Worm (Caenorhabditis elegans) whole organism, L4 larva: ENCODE data around the gene srw-90.

ENCODE experiments used
- D1046.2 ChIP-seq: fragments of 200-800 bp; sonication (Bioruptor generic); IDR thresholded peaks from 2 replicates; pipeline ENCODE4 v1.3.6; 2022; ENCODE audit warnings: missing genetic modification characterization, missing compliant biosample characterization
- F26F4.8 ChIP-seq: fragments of 200-800 bp; sonication (Bioruptor generic); conservative IDR thresholded peaks from 2 replicates; pipeline ENCODE4 v1.3.6; 2022; ENCODE audit warnings: missing genetic modification characterization, missing compliant biosample characterization
- F37D6.2 ChIP-seq: sonication (generic microtip); optimal IDR thresholded peaks from 2 replicates; lab custom pipeline; 2016; ENCODE audit warnings: mild to moderate bottlenecking, missing genetic modification characterization, missing compliant biosample characterization
- Y105C5A.15 ChIP-seq: fragments of 200-800 bp; sonication (Bioruptor generic); IDR thresholded peaks from 2 replicates; pipeline ENCODE4 v1.3.6; 2022; ENCODE audit warnings: missing genetic modification characterization, missing compliant biosample characterization
- Y5F2A.4 ChIP-seq: fragments of 200-800 bp; sonication (Bioruptor generic); optimal IDR thresholded peaks from 2 replicates; lab custom pipeline; 2018; ENCODE audit warnings: mild to moderate bottlenecking, missing genetic modification characterization, missing compliant biosample characterization
- Y75B8A.6 ChIP-seq: fragments of 200-800 bp; sonication (Bioruptor generic); IDR thresholded peaks from 2 replicates; pipeline ENCODE4 v1.3.6; 2022; ENCODE audit warnings: missing genetic modification reagents, missing genetic modification characterization, missing compliant biosample characterization
- ZK337.2 ChIP-seq: fragments of 200-800 bp; sonication (Bioruptor generic); IDR thresholded peaks from 2 replicates; pipeline ENCODE4 v1.3.6; 2022; ENCODE audit warnings: missing genetic modification reagents, missing genetic modification characterization, missing compliant biosample characterization
- ZK546.5 ChIP-seq, 2 experiments: sonication (generic microtip); optimal IDR thresholded peaks; 2 replicates each; lab custom pipeline; 2017; ENCODE audit warnings: missing biosample characterization in 2 of 2, missing genetic modification characterization in 2 of 2
- ama-1 ChIP-seq: fragments of 150-350 bp; optimal IDR thresholded peaks from 2 replicates; lab custom pipeline; 2014; ENCODE audit warnings: inconsistent platforms, mixed read lengths
- arid-1 ChIP-seq: fragments of 200-800 bp; sonication (Bioruptor generic); conservative IDR thresholded peaks from 2 replicates; pipeline ENCODE4 v1.3.6; 2022; ENCODE audit warnings: missing genetic modification reagents, missing genetic modification characterization, missing compliant biosample characterization
- attf-4 ChIP-seq: sonication (generic microtip); optimal IDR thresholded peaks from 3 replicates; lab custom pipeline; 2017; ENCODE audit warnings: missing biosample characterization, missing genetic modification characterization
- ceh-20 ChIP-seq: fragments of 200-800 bp; sonication (Bioruptor generic); IDR thresholded peaks from 2 replicates; pipeline ENCODE4 v1.3.6; 2022; ENCODE audit warnings: missing genetic modification reagents, missing genetic modification characterization, missing compliant biosample characterization
- ctbp-1 ChIP-seq: fragments of 200-800 bp; sonication (Bioruptor generic); IDR thresholded peaks from 2 replicates; pipeline ENCODE4 v1.3.6; 2022; ENCODE audit warnings: missing genetic modification reagents, missing genetic modification characterization, missing compliant biosample characterization
- daf-8 ChIP-seq: fragments of 200-800 bp; sonication (Bioruptor generic); IDR thresholded peaks from 2 replicates; pipeline ENCODE4 v1.3.6; 2022; ENCODE audit warnings: missing genetic modification characterization, missing compliant biosample characterization
- dmd-8 ChIP-seq: fragments of 200-800 bp; sonication (Bioruptor generic); IDR thresholded peaks from 2 replicates; pipeline ENCODE4 v1.3.6; 2022; ENCODE audit warnings: missing genetic modification characterization, missing compliant biosample characterization
- egl-27 ChIP-seq: sonication (generic microtip); optimal IDR thresholded peaks from 3 replicates; lab custom pipeline; 2017; ENCODE audit warnings: missing biosample characterization, missing genetic modification reagents, missing genetic modification characterization
- egl-43 ChIP-seq: fragments of 200-800 bp; sonication (Bioruptor generic); IDR thresholded peaks from 2 replicates; pipeline ENCODE4 v1.3.6; 2022; ENCODE audit warnings: missing genetic modification reagents, missing genetic modification characterization, missing compliant biosample characterization
- gei-8 ChIP-seq: fragments of 200-800 bp; sonication (Bioruptor generic); optimal IDR thresholded peaks from 2 replicates; lab custom pipeline; 2018; ENCODE audit warnings: mild to moderate bottlenecking, missing genetic modification characterization, missing compliant biosample characterization
- hlh-11 ChIP-seq: fragments of 200-800 bp; sonication (Bioruptor generic); optimal IDR thresholded peaks from 2 replicates; lab custom pipeline; 2018; ENCODE audit warnings: mild to moderate bottlenecking, missing genetic modification characterization, missing compliant biosample characterization
- hlh-30 ChIP-seq: sonication (generic microtip); optimal IDR thresholded peaks from 2 replicates; lab custom pipeline; 2017; ENCODE audit warnings: antibody characterized with exemption, mild to moderate bottlenecking, missing genetic modification characterization, missing compliant biosample characterization; ENCODE audit not compliant: insufficient read depth
- jun-1 ChIP-seq: fragments of 150-350 bp; optimal IDR thresholded peaks from 2 replicates; lab custom pipeline; 2014; ENCODE audit warnings: missing biosample characterization, missing genetic modification reagents, missing genetic modification characterization
- lim-7 ChIP-seq: fragments of 200-800 bp; sonication (Bioruptor generic); IDR thresholded peaks from 2 replicates; pipeline ENCODE4 v1.3.6; 2022; ENCODE audit warnings: missing genetic modification characterization, missing compliant biosample characterization
- lin-13 ChIP-seq: fragments of 150-350 bp; optimal IDR thresholded peaks from 2 replicates; lab custom pipeline; 2014; ENCODE audit warnings: missing biosample characterization, missing genetic modification reagents, missing genetic modification characterization
- lin-15B ChIP-seq: fragments of 150-350 bp; sonication (generic microtip); optimal IDR thresholded peaks from 3 replicates; lab custom pipeline; 2014; ENCODE audit warnings: missing biosample characterization, missing genetic modification characterization
- lin-38 ChIP-seq: fragments of 200-800 bp; sonication (Bioruptor generic); IDR thresholded peaks from 2 replicates; pipeline ENCODE4 v1.3.6; 2022; ENCODE audit warnings: missing genetic modification reagents, missing genetic modification characterization, missing compliant biosample characterization
- mep-1 ChIP-seq: fragments of 150-350 bp; sonication (generic microtip); optimal IDR thresholded peaks from 3 replicates; lab custom pipeline; 2014; ENCODE audit warnings: missing biosample characterization, missing genetic modification characterization
- mxl-3 ChIP-seq: fragments of 200-800 bp; sonication (Bioruptor generic); optimal IDR thresholded peaks from 2 replicates; lab custom pipeline; 2018; ENCODE audit warnings: mild to moderate bottlenecking, missing genetic modification characterization, missing compliant biosample characterization
- nhr-102 ChIP-seq: sonication (generic microtip); optimal IDR thresholded peaks from 2 replicates; lab custom pipeline; 2016; ENCODE audit warnings: mild to moderate bottlenecking, missing genetic modification characterization, moderate library complexity, missing compliant biosample characterization
- nhr-111 ChIP-seq: fragments of 200-800 bp; sonication (Bioruptor generic); optimal IDR thresholded peaks from 2 replicates; lab custom pipeline; 2018; ENCODE audit warnings: mild to moderate bottlenecking, missing genetic modification characterization, missing compliant biosample characterization
- nhr-25 ChIP-seq: sonication (generic microtip); optimal IDR thresholded peaks from 2 replicates; lab custom pipeline; 2017; ENCODE audit warnings: missing genetic modification characterization, mild to moderate bottlenecking, missing compliant biosample characterization, antibody characterized with exemption, moderate library complexity, borderline replicate concordance; ENCODE audit not compliant: insufficient read depth
- nhr-41 ChIP-seq: fragments of 200-800 bp; sonication (Bioruptor generic); IDR thresholded peaks from 2 replicates; pipeline ENCODE4 v1.3.6; 2022; ENCODE audit warnings: missing genetic modification reagents, missing genetic modification characterization, missing compliant biosample characterization
- nhr-48 ChIP-seq: sonication (generic microtip); optimal IDR thresholded peaks from 2 replicates; lab custom pipeline; 2016; ENCODE audit warnings: mild to moderate bottlenecking, missing genetic modification characterization, missing compliant biosample characterization
- nhr-6 ChIP-seq: fragments of 150-350 bp; optimal IDR thresholded peaks from 2 replicates; lab custom pipeline; 2014; ENCODE audit warnings: missing biosample characterization, missing genetic modification characterization
- nhr-77 ChIP-seq: fragments of 150-350 bp; optimal IDR thresholded peaks from 2 replicates; lab custom pipeline; 2014; ENCODE audit warnings: missing biosample characterization, missing genetic modification characterization
- php-3 ChIP-seq: fragments of 200-800 bp; sonication (Bioruptor generic); IDR thresholded peaks from 2 replicates; pipeline ENCODE4 v1.3.6; 2022; ENCODE audit warnings: missing genetic modification reagents, missing genetic modification characterization, missing compliant biosample characterization
- pqm-1 ChIP-seq: sonication (generic microtip); optimal IDR thresholded peaks from 2 replicates; lab custom pipeline; 2017; ENCODE audit warnings: missing biosample characterization, missing genetic modification characterization
- sdz-12 ChIP-seq: fragments of 200-800 bp; sonication (Bioruptor generic); optimal IDR thresholded peaks from 2 replicates; lab custom pipeline; 2018; ENCODE audit warnings: mild to moderate bottlenecking, missing genetic modification characterization, missing compliant biosample characterization
- snpc-1.2 ChIP-seq: fragments of 200-800 bp; sonication (Bioruptor generic); IDR thresholded peaks from 2 replicates; pipeline ENCODE4 v1.3.6; 2022; ENCODE audit warnings: missing genetic modification reagents, missing genetic modification characterization, missing compliant biosample characterization
- snpc-4 ChIP-seq: fragments of 150-350 bp; optimal IDR thresholded peaks from 2 replicates; lab custom pipeline; 2014; ENCODE audit warnings: missing biosample characterization, missing genetic modification characterization
- spr-3 ChIP-seq: fragments of 200-800 bp; sonication (Bioruptor generic); optimal IDR thresholded peaks from 2 replicates; lab custom pipeline; 2018; ENCODE audit warnings: mild to moderate bottlenecking, missing genetic modification characterization, missing compliant biosample characterization
- vab-7 ChIP-seq: fragments of 200-800 bp; sonication (Bioruptor generic); IDR thresholded peaks from 2 replicates; pipeline ENCODE4 v1.3.6; 2022; ENCODE audit warnings: missing genetic modification reagents, missing genetic modification characterization, missing compliant biosample characterization
- zag-1 ChIP-seq: fragments of 150-350 bp; optimal IDR thresholded peaks from 2 replicates; lab custom pipeline; 2014; ENCODE audit warnings: missing biosample characterization, missing genetic modification characterization
- ztf-7 ChIP-seq: fragments of 150-350 bp; optimal IDR thresholded peaks from 2 replicates; lab custom pipeline; 2014; ENCODE audit warnings: missing biosample characterization, missing genetic modification characterization

Gene srw-90

DNA sequence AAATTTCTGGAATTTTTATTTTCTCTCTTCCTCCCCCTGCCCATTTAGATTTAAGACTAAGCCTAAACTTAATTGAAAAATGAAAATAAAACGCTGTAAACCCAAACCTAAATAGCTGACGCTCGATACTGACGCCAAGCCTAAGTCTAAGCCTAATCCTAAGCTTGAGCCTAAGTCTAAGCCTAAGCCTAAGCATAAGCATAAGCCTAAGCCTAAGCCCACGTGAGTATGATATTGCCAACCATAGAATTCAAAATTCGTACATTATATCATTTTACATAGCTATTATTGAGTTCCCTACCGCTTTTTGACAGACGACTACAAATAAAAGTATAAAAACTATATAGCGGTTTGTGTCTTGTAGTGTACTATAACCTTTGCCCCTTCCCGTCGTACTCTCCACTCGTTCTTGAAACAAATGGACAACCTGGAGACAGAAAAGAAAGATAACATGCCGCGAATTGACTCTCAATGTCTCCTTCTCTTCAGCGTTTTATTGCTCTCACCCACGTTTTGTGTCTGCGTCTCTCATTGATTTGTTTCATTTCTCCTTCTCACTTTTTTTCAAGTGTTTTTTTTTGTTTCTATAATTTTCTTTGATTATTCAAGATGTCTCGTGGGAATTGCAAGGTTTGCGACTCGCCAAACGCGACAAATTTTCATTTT, 41.5 kb downstream of the srw-90 start, which contains the start of gene nhr-256 (continued):
- TF ChIP-seq ceh-20 (GFP tag; lab: Robert Waterston, UW) (0 out of 2 replicates have a peak, but pooled peaks have one; percentile 49), nhr-41 (GFP tag; lab: Robert Waterston, UW) (0 out of 2 replicates have a peak, but pooled peaks have one; percentile 47), mxl-3 (GFP tag; lab: Kevin White, UChicago) (peak; percentile 67), Y105C5A.15 (no peak), pqm-1 (tag; lab: Kevin White, UChicago) (peak; percentile 72), F26F4.8 (GFP tag; lab: Robert Waterston, UW) (no peak), nhr-77 (tag; lab: Kevin White, UChicago) (peak; percentile 87), nhr-6 (tag; lab: Kevin White, UChicago) (peak; percentile 32)

DNA sequence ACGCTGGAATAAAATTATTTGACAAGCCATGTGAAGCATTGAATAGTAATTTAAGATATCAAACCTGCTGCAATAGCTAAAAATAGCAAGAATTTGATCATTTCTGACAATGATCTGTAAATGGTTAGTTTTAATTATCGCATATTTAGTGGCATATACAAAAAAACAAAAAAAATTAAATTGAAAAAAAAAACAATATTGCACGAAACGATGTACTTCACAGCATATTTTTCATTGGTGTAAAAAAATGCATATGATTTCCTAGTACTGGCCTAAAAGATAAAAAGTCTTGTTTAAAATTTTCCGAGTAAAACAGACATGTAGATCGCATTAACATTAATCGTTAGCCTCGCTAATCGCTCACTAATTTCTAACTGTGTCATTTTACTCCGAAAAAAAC, 47.2 kb downstream of the srw-90 start, which contains the start of gene ZK697.8:
ZK697.8 (minus strand) TSS at position 101 of the 400 bp plus-strand sequence.
- TF ChIP-seq ceh-20 (GFP tag; lab: Robert Waterston, UW) (no peak), snpc-1.2 (GFP tag; lab: Robert Waterston, UW) (no peak), lin-13 (GFP tag; lab: Kevin White, UChicago) (no peak), nhr-111 (GFP tag; lab: Kevin White, UChicago) (no peak), egl-27 (tag; lab: Kevin White, UChicago) (no peak), ZK337.2 (GFP tag; lab: Robert Waterston, UW) (no peak), egl-43 (no peak), hlh-11 (tag; lab: Kevin White, UChicago) (no peak), php-3 (GFP tag; lab: Robert Waterston, UW) (no peak), attf-4 (no peak), dmd-8 (GFP tag; lab: Robert Waterston, UW) (no peak), Y75B8A.6 (GFP tag; lab: Robert Waterston, UW) (no peak), zag-1 (tag; lab: Kevin White, UChicago) (no peak), spr-3 (GFP tag; lab: Kevin White, UChicago) (no peak), F37D6.2 (tag; lab: Kevin White, UChicago) (no peak), F26F4.8 (GFP tag; lab: Robert Waterston, UW) (no peak), ctbp-1 (GFP tag; lab: Robert Waterston, UW) (no peak), ZK546.5 (tag; optimal IDR thresholded peaks at IDR 0.05; lab: Kevin White, UChicago) (no peak), sdz-12 (GFP tag; lab: Kevin White, UChicago) (no peak)

DNA sequence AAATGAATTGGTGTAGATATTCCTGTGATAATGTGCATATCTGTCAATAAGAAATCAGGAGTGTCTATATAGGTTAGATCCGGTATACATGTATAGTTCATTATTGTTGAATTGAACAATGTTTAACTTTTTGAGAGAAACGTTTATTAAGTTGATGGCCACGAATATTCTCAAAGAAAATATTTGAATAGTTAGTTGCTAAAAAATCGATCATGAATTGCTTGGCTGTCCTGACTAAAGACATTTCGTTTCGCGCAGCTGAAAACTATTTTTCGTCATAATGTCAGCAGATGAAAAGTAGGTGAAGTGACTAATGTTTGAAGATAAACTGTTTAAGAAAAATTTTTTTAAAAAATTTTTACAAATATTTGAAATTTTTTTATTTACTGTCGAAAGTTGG, 49.6 kb downstream of the srw-90 start, which contains the start of gene srh-199:
srh-199 (minus strand) TSS at position 101 of the 400 bp plus-strand sequence.
- TF ChIP-seq jun-1 (tag; lab: Kevin White, UChicago) (no peak), ama-1 (no peak), Y5F2A.4 (no peak), ztf-7 (tag; lab: Kevin White, UChicago) (no peak), nhr-102 (no peak), lim-7 (GFP tag; lab: Robert Waterston, UW) (no peak), D1046.2 (GFP tag; lab: Robert Waterston, UW) (no peak)

DNA sequence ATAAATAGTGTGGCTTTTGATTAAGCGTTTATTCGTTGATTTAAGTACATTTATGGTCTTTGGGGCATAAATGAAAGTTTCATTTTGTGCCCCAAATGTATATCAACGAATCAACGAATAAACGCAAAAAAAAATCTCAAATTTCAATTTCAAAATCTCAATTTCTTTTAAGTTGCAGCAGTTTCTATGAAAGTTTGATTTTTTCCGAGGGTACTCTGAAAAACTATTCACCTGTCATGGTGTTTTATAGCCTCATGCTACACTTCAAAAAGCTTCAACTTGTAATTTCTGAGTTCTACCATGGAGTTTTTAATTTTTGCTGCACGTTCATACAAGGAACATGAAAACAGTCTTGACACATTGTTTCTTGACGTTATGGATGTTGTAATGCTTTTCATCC, 50.6 kb downstream of the srw-90 start, which contains the start of gene ZK697.1:
ZK697.1 (plus strand) TSS at position 301 of the 400 bp plus-strand sequence.
- TF ChIP-seq vab-7 (GFP tag; lab: Robert Waterston, UW) (no peak), ctbp-1 (GFP tag; lab: Robert Waterston, UW) (no peak), daf-8 (GFP tag; lab: Robert Waterston, UW) (no peak), egl-27 (tag; lab: Kevin White, UChicago) (no peak), hlh-30 (no peak), lin-38 (no peak), mep-1 (tag; lab: Kevin White, UChicago) (no peak), lin-15B (tag; lab: Kevin White, UChicago) (no peak), pqm-1 (tag; lab: Kevin White, UChicago) (no peak), Y105C5A.15 (no peak), arid-1 (GFP tag; lab: Robert Waterston, UW) (no peak), gei-8 (GFP tag; lab: Kevin White, UChicago) (no peak), nhr-25 (tag; lab: Kevin White, UChicago) (no peak), snpc-4 (tag; lab: Kevin White, UChicago) (no peak), nhr-41 (GFP tag; lab: Robert Waterston, UW) (no peak), nhr-48 (no peak), Y5F2A.4 (no peak)
